Fruit fly (Drosophila melanogaster) whole organism, embryonic: ENCODE data around the gene CG10602.
A peak's percentile ranks its signal among the peaks of the same experiment; 100 is the strongest.

Experiments used
- Blimp-1 ChIP-seq: fragments of 200-800 bp; sonication (Bioruptor generic); optimal IDR thresholded peaks from 3 replicates; lab custom pipeline; 2018; ENCODE audit warnings: missing biosample characterization, missing genetic modification characterization, mild to moderate bottlenecking, moderate library complexity, missing genetic modification reagents
- CG10147 ChIP-seq: fragments of 200-800 bp; sonication (Bioruptor generic); optimal IDR thresholded peaks from 2 replicates; lab custom pipeline; 2019; ENCODE audit warnings: missing biosample characterization, mild to moderate bottlenecking, missing genetic modification characterization, moderate library complexity
- CG10267 ChIP-seq: fragments of 200-800 bp; sonication (Bioruptor generic); optimal IDR thresholded peaks from 2 replicates; lab custom pipeline; 2018; ENCODE audit warnings: missing biosample characterization, mild to moderate bottlenecking, missing genetic modification characterization, moderate library complexity
- CG10462 ChIP-seq: fragments of 200-800 bp; sonication (Bioruptor generic); optimal IDR thresholded peaks from 2 replicates; lab custom pipeline; 2016; ENCODE audit warnings: missing biosample characterization, missing genetic modification characterization
- CG11093 ChIP-seq: fragments of 200-800 bp; sonication (Bioruptor generic); IDR thresholded peaks from 3 replicates; pipeline ENCODE4 v1.3.6; 2022; ENCODE audit warnings: missing biosample characterization, missing genetic modification characterization
- CG11695 ChIP-seq: fragments of 200-800 bp; sonication (Bioruptor generic); IDR thresholded peaks from 3 replicates; pipeline ENCODE4 v1.3.6; 2022; ENCODE audit warnings: missing biosample characterization, missing genetic modification characterization
- CG13624 ChIP-seq: fragments of 200-800 bp; sonication (Bioruptor generic); optimal IDR thresholded peaks from 2 replicates; lab custom pipeline; 2016; ENCODE audit warnings: missing biosample characterization, missing genetic modification characterization
- CG14050 ChIP-seq: fragments of 200-800 bp; sonication (Bioruptor generic); IDR thresholded peaks from 3 replicates; pipeline ENCODE4 v1.3.6; 2022; ENCODE audit warnings: missing biosample characterization, missing genetic modification characterization
- CG14441 ChIP-seq: fragments of 200-800 bp; sonication (Bioruptor generic); IDR thresholded peaks from 2 replicates; pipeline ENCODE4 v1.3.6; 2022; ENCODE audit warnings: missing biosample characterization, missing genetic modification characterization
- CG14710 ChIP-seq: fragments of 200-800 bp; sonication (Bioruptor generic); optimal IDR thresholded peaks from 3 replicates; lab custom pipeline; 2019; ENCODE audit warnings: missing biosample characterization, mild to moderate bottlenecking, missing genetic modification characterization, moderate library complexity
- CG15479 ChIP-seq: fragments of 200-800 bp; sonication (Bioruptor generic); optimal IDR thresholded peaks from 3 replicates; lab custom pipeline; 2019; ENCODE audit warnings: missing biosample characterization, mild to moderate bottlenecking, missing genetic modification characterization, moderate library complexity
- CG16815 ChIP-seq: fragments of 200-800 bp; sonication (Bioruptor generic); optimal IDR thresholded peaks from 3 replicates; lab custom pipeline; 2017; ENCODE audit warnings: missing biosample characterization, mild to moderate bottlenecking, missing genetic modification characterization
- CG17568 ChIP-seq: fragments of 200-800 bp; sonication (Bioruptor generic); optimal IDR thresholded peaks from 2 replicates; lab custom pipeline; 2018; ENCODE audit warnings: missing biosample characterization, mild to moderate bottlenecking, missing genetic modification characterization, moderate library complexity
- CG34376 ChIP-seq: fragments of 200-800 bp; sonication (Bioruptor generic); optimal IDR thresholded peaks from 2 replicates; lab custom pipeline; 2018; ENCODE audit warnings: missing biosample characterization, mild to moderate bottlenecking, missing genetic modification characterization
- CG3726 ChIP-seq: fragments of 200-800 bp; sonication (Bioruptor generic); IDR thresholded peaks from 3 replicates; pipeline ENCODE4, ENCODE4 v1.3.6; 2022; ENCODE audit warnings: missing biosample characterization, missing genetic modification characterization
- CG4404 ChIP-seq: fragments of 200-800 bp; sonication (Bioruptor generic); IDR thresholded peaks from 2 replicates; pipeline ENCODE4 v1.3.6; 2022; ENCODE audit warnings: missing biosample characterization, missing genetic modification characterization
- CG5245 ChIP-seq: fragments of 200-800 bp; sonication (Bioruptor generic); optimal IDR thresholded peaks from 3 replicates; lab custom pipeline; 2016; ENCODE audit warnings: missing biosample characterization, missing genetic modification characterization
- CG5953 ChIP-seq: fragments of 200-800 bp; sonication (Bioruptor generic); IDR thresholded peaks from 2 replicates; pipeline ENCODE4 v1.3.6; 2022; ENCODE audit warnings: missing biosample characterization, missing genetic modification characterization
- CG6813 ChIP-seq: fragments of 200-800 bp; sonication (Bioruptor generic); optimal IDR thresholded peaks from 2 replicates; lab custom pipeline; 2017; ENCODE audit warnings: missing biosample characterization, missing genetic modification characterization, mild to moderate bottlenecking, moderate library complexity, missing genetic modification reagents
- CG7839 ChIP-seq: fragments of 200-800 bp; sonication (Bioruptor generic); optimal IDR thresholded peaks from 3 replicates; lab custom pipeline; 2018; ENCODE audit warnings: missing biosample characterization, mild to moderate bottlenecking, missing genetic modification characterization, moderate library complexity
- CG7928 ChIP-seq: fragments of 200-800 bp; sonication (Bioruptor generic); optimal IDR thresholded peaks from 2 replicates; lab custom pipeline; 2017; ENCODE audit warnings: missing biosample characterization, mild to moderate bottlenecking, missing genetic modification characterization
- CG8924 ChIP-seq: fragments of 200-800 bp; optimal IDR thresholded peaks from 3 replicates; lab custom pipeline; 2019; ENCODE audit warnings: missing biosample characterization, mild to moderate bottlenecking, missing genetic modification characterization, moderate library complexity
- Dref ChIP-seq: fragments of 200-800 bp; sonication (Bioruptor generic); IDR thresholded peaks from 2 replicates; pipeline ENCODE4 v1.3.6; 2022; ENCODE audit warnings: missing biosample characterization, missing genetic modification characterization
- E2f1 ChIP-seq: fragments of 200-800 bp; sonication (Bioruptor generic); IDR thresholded peaks from 2 replicates; pipeline ENCODE4 v1.3.6; 2022; ENCODE audit warnings: missing biosample characterization, missing genetic modification characterization
- HLH3B ChIP-seq: fragments of 200-800 bp; sonication (Bioruptor generic); IDR thresholded peaks from 2 replicates; pipeline ENCODE4 v1.3.6; 2022; ENCODE audit warnings: missing biosample characterization, missing genetic modification characterization
- Hey ChIP-seq: fragments of 200-800 bp; sonication (Bioruptor generic); optimal IDR thresholded peaks from 3 replicates; lab custom pipeline; 2018; ENCODE audit warnings: missing biosample characterization, mild to moderate bottlenecking, missing genetic modification characterization
- Jarid2 ChIP-seq: fragments of 200-800 bp; sonication (Bioruptor generic); optimal IDR thresholded peaks from 3 replicates; lab custom pipeline; 2017; ENCODE audit warnings: mild to moderate bottlenecking, missing biosample characterization, missing genetic modification reagents, missing genetic modification characterization
- MTF-1 ChIP-seq: fragments of 200-800 bp; sonication (Bioruptor generic); optimal IDR thresholded peaks from 2 replicates; lab custom pipeline; 2018; ENCODE audit warnings: missing biosample characterization, mild to moderate bottlenecking, missing genetic modification characterization, borderline replicate concordance
- Mes4 ChIP-seq: fragments of 200-800 bp; sonication (Bioruptor generic); optimal IDR thresholded peaks from 2 replicates; lab custom pipeline; 2016; ENCODE audit warnings: missing biosample characterization, missing genetic modification characterization
- Nf-YC ChIP-seq: fragments of 200-800 bp; optimal IDR thresholded peaks from 3 replicates; lab custom pipeline; 2019; ENCODE audit warnings: missing biosample characterization, mild to moderate bottlenecking, missing genetic modification characterization, moderate library complexity
- Rx ChIP-seq: fragments of 200-800 bp; sonication (Bioruptor generic); IDR thresholded peaks from 2 replicates; pipeline ENCODE4 v1.3.6; 2022; ENCODE audit warnings: missing biosample characterization, missing genetic modification characterization
- Xrp1 ChIP-seq: fragments of 200-800 bp; sonication (Bioruptor generic); IDR thresholded peaks from 2 replicates; pipeline ENCODE4 v1.3.6; 2022; ENCODE audit warnings: missing biosample characterization, missing genetic modification characterization
- bab2 ChIP-seq: fragments of 200-800 bp; sonication (Bioruptor generic); optimal IDR thresholded peaks from 2 replicates; lab custom pipeline; 2016; ENCODE audit warnings: missing biosample characterization, missing genetic modification characterization
- cato ChIP-seq: fragments of 200-800 bp; sonication (Bioruptor generic); optimal IDR thresholded peaks from 2 replicates; lab custom pipeline; 2016; ENCODE audit warnings: missing biosample characterization, missing genetic modification characterization, borderline replicate concordance
- crol ChIP-seq: fragments of 200-800 bp; sonication (Bioruptor generic); IDR thresholded peaks from 2 replicates; pipeline ENCODE4 v1.3.6; 2022; ENCODE audit warnings: missing biosample characterization, missing genetic modification characterization
- dan ChIP-seq: fragments of 200-800 bp; sonication (Bioruptor generic); IDR thresholded peaks from 2 replicates; pipeline ENCODE4 v1.3.6; 2022; ENCODE audit warnings: missing biosample characterization, missing genetic modification characterization
- dmrt11E ChIP-seq: fragments of 200-800 bp; sonication (Bioruptor generic); optimal IDR thresholded peaks from 3 replicates; lab custom pipeline; 2018; ENCODE audit warnings: missing biosample characterization, mild to moderate bottlenecking, missing genetic modification characterization, moderate library complexity
- gem ChIP-seq: fragments of 200-800 bp; sonication (Bioruptor generic); optimal IDR thresholded peaks from 2 replicates; lab custom pipeline; 2019; ENCODE audit warnings: missing biosample characterization, mild to moderate bottlenecking, missing genetic modification characterization, moderate library complexity
- grau ChIP-seq: fragments of 200-800 bp; optimal IDR thresholded peaks from 3 replicates; lab custom pipeline; 2019; ENCODE audit warnings: missing biosample characterization, mild to moderate bottlenecking, missing genetic modification characterization, moderate library complexity
- gro ChIP-seq: fragments of 200-800 bp; sonication (Bioruptor generic); optimal IDR thresholded peaks from 2 replicates; lab custom pipeline; 2016; ENCODE audit warnings: missing biosample characterization, missing genetic modification characterization
- gsb-n ChIP-seq: fragments of 200-800 bp; sonication (Bioruptor generic); optimal IDR thresholded peaks from 3 replicates; lab custom pipeline; 2018; ENCODE audit warnings: missing biosample characterization, mild to moderate bottlenecking, missing genetic modification characterization
- lmd ChIP-seq: fragments of 200-800 bp; sonication (Bioruptor generic); IDR thresholded peaks from 2 replicates; pipeline ENCODE4 v1.3.6; 2022; ENCODE audit warnings: missing biosample characterization, missing genetic modification characterization
- phol ChIP-seq: fragments of 200-800 bp; sonication (Bioruptor generic); optimal IDR thresholded peaks from 3 replicates; lab custom pipeline; 2018; ENCODE audit warnings: missing biosample characterization, mild to moderate bottlenecking, missing genetic modification characterization, moderate library complexity
- sens ChIP-seq: fragments of 200-800 bp; sonication (Bioruptor generic); peaks from one replicate; lab custom pipeline; 2016; ENCODE audit warnings: missing biosample characterization, missing genetic modification characterization
- shn ChIP-seq: fragments of 200-800 bp; sonication (Bioruptor generic); optimal IDR thresholded peaks from 3 replicates; lab custom pipeline; 2016; ENCODE audit warnings: missing biosample characterization, missing genetic modification characterization
- slou ChIP-seq: fragments of 200-800 bp; sonication (Bioruptor generic); optimal IDR thresholded peaks from 3 replicates; lab custom pipeline; 2016; ENCODE audit warnings: missing biosample characterization, missing genetic modification characterization
- sqz ChIP-seq: fragments of 200-800 bp; sonication (Bioruptor generic); optimal IDR thresholded peaks from 3 replicates; lab custom pipeline; 2018; ENCODE audit warnings: missing biosample characterization, mild to moderate bottlenecking, missing genetic modification characterization
- zfh2 ChIP-seq: fragments of 200-800 bp; sonication (Bioruptor generic); optimal IDR thresholded peaks from 2 replicates; lab custom pipeline; 2016; ENCODE audit warnings: missing biosample characterization, missing genetic modification characterization

CG10602 gene

dm6 chr2L:18896371-18896770 is 37.3 kb upstream of the CG10602 start:
- TF ChIP-seq CG14441 (GFP tag; lab: Robert Waterston, UW), result no peak
- peak; percentile 14 for TF ChIP-seq gsb-n (tag; lab: Kevin White, UChicago)
- peak; percentile 50 for TF ChIP-seq crol (GFP tag; lab: Robert Waterston, UW)
- TF ChIP-seq Nf-YC, result peak; percentile 67
- TF ChIP-seq Hey, result peak; percentile 98
- peak; percentile 16 for TF ChIP-seq sqz (GFP tag; lab: Kevin White, UChicago)

DNA sequence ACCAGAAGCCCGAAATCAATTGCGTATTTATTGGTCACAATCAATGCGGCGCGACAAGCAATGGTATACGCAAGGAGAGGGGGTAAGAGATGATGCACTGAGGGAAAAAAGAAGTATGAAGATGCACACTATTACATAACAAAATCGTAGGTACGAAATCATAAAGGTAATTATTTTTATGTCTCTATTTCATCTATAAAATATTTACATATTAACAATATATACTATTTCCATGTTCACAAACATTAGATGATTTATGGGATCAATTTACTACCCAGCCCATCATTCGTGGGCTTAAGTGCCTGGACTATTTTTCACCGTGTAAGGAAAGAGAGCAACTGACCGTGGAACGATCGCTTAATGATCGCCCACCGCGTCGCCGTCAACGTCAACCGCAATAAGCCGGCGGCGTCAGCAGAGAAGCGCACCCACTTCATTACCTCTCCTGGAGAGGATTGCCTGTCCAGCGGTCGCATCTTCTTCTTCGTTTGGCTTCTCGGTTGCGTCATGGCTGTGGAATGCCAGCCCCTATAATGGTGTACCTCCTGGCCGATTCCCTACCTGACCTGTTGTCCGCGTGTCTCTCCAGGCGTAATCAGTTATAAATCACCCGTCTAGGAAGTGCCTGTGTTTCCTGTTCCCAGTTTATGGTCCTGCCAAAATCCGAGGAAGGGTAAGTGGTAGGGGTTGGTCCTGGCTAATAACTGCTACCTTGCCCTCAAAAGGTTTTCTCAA is 36.1 kb upstream of the CG10602 start:
- TF ChIP-seq Rx (GFP tag; lab: Robert Waterston, UW) (no peak), CG10462 (GFP tag; lab: Kevin White, UChicago) (peak; percentile 4), gro (no peak), grau (tag; lab: Kevin White, UChicago) (peak; percentile 9), shn (no peak), slou (GFP tag; lab: Kevin White, UChicago) (no peak), cato (GFP tag; lab: Kevin White, UChicago) (no peak), Blimp-1 (peak; percentile 12), CG11695 (GFP tag; lab: Robert Waterston, UW) (0 out of 3 replicates have a peak, but pooled peaks have one; percentile 9), CG4404 (GFP tag; lab: Robert Waterston, UW) (0 out of 2 replicates have a peak, but pooled peaks have one; percentile 77), CG17568 (GFP tag; lab: Kevin White, UChicago) (no peak), CG10267 (peak; percentile 55), Hey (no peak), bab2 (GFP tag; lab: Kevin White, UChicago) (no peak), CG16815 (peak; percentile 13), CG3726 (no peak), phol (tag; lab: Kevin White, UChicago) (peak; percentile 53), Xrp1 (GFP tag; lab: Robert Waterston, UW) (peak; percentile 73), sens (GFP tag; lab: Kevin White, UChicago) (no peak), CG6813 (GFP tag; lab: Kevin White, UChicago) (peak; percentile 6), CG8924 (peak; percentile 34), Dref (GFP tag; lab: Robert Waterston, UW) (no peak), CG11093 (no peak), dmrt11E (peak; percentile 73), CG34376 (GFP tag; lab: Kevin White, UChicago) (no peak), Mes4 (GFP tag; lab: Kevin White, UChicago) (no peak), gem (tag; lab: Kevin White, UChicago) (peak; percentile 52), E2f1 (no peak), HLH3B (GFP tag; lab: Robert Waterston, UW) (no peak), MTF-1 (GFP tag; lab: Kevin White, UChicago) (no peak), CG10147 (GFP tag; lab: Kevin White, UChicago) (no peak), lmd (GFP tag; lab: Robert Waterston, UW) (peak; percentile 22; the same call in 1 of the 2 replicates), CG7839 (tag; lab: Kevin White, UChicago) (peak; percentile 38), zfh2 (no peak), CG13624 (GFP tag; lab: Kevin White, UChicago) (no peak), dan (peak; percentile 20; the same call in 1 of the 2 replicates), CG14710 (tag; lab: Kevin White, UChicago) (peak; percentile 57), CG5245 (GFP tag; lab: Kevin White, UChicago) (no peak), CG7928 (GFP tag; lab: Kevin White, UChicago) (no peak), CG14050 (GFP tag; lab: Robert Waterston, UW) (no peak), Jarid2 (GFP tag; lab: Kevin White, UChicago) (no peak), CG5953 (GFP tag; lab: Robert Waterston, UW) (no peak), CG15479 (GFP tag; lab: Kevin White, UChicago) (peak; percentile 66)
